Worm (Caenorhabditis elegans) whole organism, late embryonic: ENCODE measurements around the gene sql-1.

ENCODE experiments used
- C08G9.2 ChIP-seq: sonication (generic microtip); optimal IDR thresholded peaks from 2 replicates; lab custom pipeline; 2016; ENCODE audit warnings: mild to moderate bottlenecking, missing genetic modification characterization, moderate library complexity, missing compliant biosample characterization
- F13H6.1 ChIP-seq: sonication (generic microtip); optimal IDR thresholded peaks from 2 replicates; lab custom pipeline; 2016; ENCODE audit warnings: missing genetic modification characterization, missing compliant biosample characterization
- T23F11.4 ChIP-seq: fragments of 200-800 bp; sonication (Bioruptor generic); optimal IDR thresholded peaks from 2 replicates; lab custom pipeline; 2018; ENCODE audit warnings: mild to moderate bottlenecking, missing genetic modification characterization, missing compliant biosample characterization
- ahr-1 ChIP-seq: sonication (generic microtip); optimal IDR thresholded peaks from 2 replicates; lab custom pipeline; 2016; ENCODE audit warnings: missing genetic modification characterization, missing compliant biosample characterization
- ceh-18 ChIP-seq: sonication (generic microtip); optimal IDR thresholded peaks from 2 replicates; lab custom pipeline; 2016; ENCODE audit warnings: missing genetic modification characterization, missing compliant biosample characterization
- ceh-19 ChIP-seq: fragments of 200-800 bp; sonication (Bioruptor generic); optimal IDR thresholded peaks from 2 replicates; lab custom pipeline; 2018; ENCODE audit warnings: mild to moderate bottlenecking, missing genetic modification characterization, missing compliant biosample characterization
- ceh-22 ChIP-seq: sonication (generic microtip); optimal IDR thresholded peaks from 2 replicates; lab custom pipeline; 2017; ENCODE audit warnings: missing biosample characterization, missing genetic modification characterization
- ceh-31 ChIP-seq: sonication (generic microtip); optimal IDR thresholded peaks from 2 replicates; lab custom pipeline; 2016; ENCODE audit warnings: missing genetic modification characterization, missing compliant biosample characterization
- ceh-34 ChIP-seq: sonication (generic microtip); optimal IDR thresholded peaks from 2 replicates; lab custom pipeline; 2016; ENCODE audit warnings: mild to moderate bottlenecking, missing genetic modification characterization, missing compliant biosample characterization
- ceh-6 ChIP-seq: fragments of 200-800 bp; sonication (Bioruptor generic); optimal IDR thresholded peaks from 2 replicates; lab custom pipeline; 2018; ENCODE audit warnings: mild to moderate bottlenecking, missing genetic modification characterization, missing compliant biosample characterization
- che-1 ChIP-seq: sonication (generic microtip); optimal IDR thresholded peaks from 2 replicates; lab custom pipeline; 2016; ENCODE audit warnings: mild to moderate bottlenecking, missing genetic modification characterization, missing compliant biosample characterization
- dmd-4 ChIP-seq: sonication (generic microtip); optimal IDR thresholded peaks from 2 replicates; lab custom pipeline; 2016; ENCODE audit warnings: borderline replicate concordance, missing genetic modification characterization, missing compliant biosample characterization
- dve-1 ChIP-seq: sonication (generic microtip); optimal IDR thresholded peaks from 2 replicates; lab custom pipeline; 2017; ENCODE audit warnings: antibody characterized with exemption, mild to moderate bottlenecking, missing genetic modification characterization, missing compliant biosample characterization
- elt-4 ChIP-seq: sonication (generic microtip); optimal IDR thresholded peaks from 2 replicates; lab custom pipeline; 2016; ENCODE audit warnings: missing genetic modification characterization, missing compliant biosample characterization
- eyg-1 ChIP-seq: sonication (generic microtip); optimal IDR thresholded peaks from 2 replicates; lab custom pipeline; 2016; ENCODE audit warnings: missing genotype, missing genetic modification characterization, missing compliant biosample characterization
- fax-1 ChIP-seq: sonication (generic microtip); optimal IDR thresholded peaks from 2 replicates; lab custom pipeline; 2016; ENCODE audit warnings: missing genotype, missing genetic modification characterization, missing compliant biosample characterization
- fkh-6 ChIP-seq: sonication (generic microtip); optimal IDR thresholded peaks from 2 replicates; lab custom pipeline; 2016; ENCODE audit warnings: missing genetic modification characterization, missing compliant biosample characterization
- gmeb-2 ChIP-seq: sonication (generic microtip); optimal IDR thresholded peaks from 2 replicates; lab custom pipeline; 2016; ENCODE audit warnings: missing genetic modification characterization, inconsistent platforms, missing compliant biosample characterization
- hlh-15 ChIP-seq: sonication (generic microtip); optimal IDR thresholded peaks from 2 replicates; lab custom pipeline; 2016; ENCODE audit warnings: missing genetic modification characterization, missing compliant biosample characterization
- hlh-30 ChIP-seq: sonication (generic microtip); optimal IDR thresholded peaks from 2 replicates; lab custom pipeline; 2017; ENCODE audit warnings: antibody characterized with exemption, missing genetic modification characterization, missing compliant biosample characterization; ENCODE audit not compliant: insufficient read depth
- hlh-6 ChIP-seq: sonication (generic microtip); optimal IDR thresholded peaks from 2 replicates; lab custom pipeline; 2016; ENCODE audit warnings: missing genotype, missing genetic modification characterization, missing compliant biosample characterization
- lim-6 ChIP-seq: sonication (generic microtip); optimal IDR thresholded peaks from 2 replicates; lab custom pipeline; 2016; ENCODE audit warnings: missing genetic modification characterization, missing compliant biosample characterization
- nfya-1 ChIP-seq: sonication (generic microtip); optimal IDR thresholded peaks from 2 replicates; lab custom pipeline; 2017; ENCODE audit warnings: missing genetic modification characterization, mild to moderate bottlenecking, missing compliant biosample characterization, antibody characterized with exemption, moderate library complexity
- nhr-232 ChIP-seq: sonication (generic microtip); optimal IDR thresholded peaks from 2 replicates; lab custom pipeline; 2016; ENCODE audit warnings: missing genetic modification characterization, missing compliant biosample characterization
- npax-4 ChIP-seq: sonication (generic microtip); optimal IDR thresholded peaks from 2 replicates; lab custom pipeline; 2016; ENCODE audit warnings: missing genetic modification characterization, missing compliant biosample characterization
- odd-2 ChIP-seq: sonication (generic microtip); optimal IDR thresholded peaks from 2 replicates; lab custom pipeline; 2017; ENCODE audit warnings: antibody characterized with exemption, mild to moderate bottlenecking, missing genetic modification characterization, missing compliant biosample characterization
- pag-3 ChIP-seq: sonication (generic microtip); optimal IDR thresholded peaks from 2 replicates; lab custom pipeline; 2016; ENCODE audit warnings: missing compliant biosample characterization, missing genetic modification characterization, borderline replicate concordance
- pha-2 ChIP-seq: sonication (generic microtip); optimal IDR thresholded peaks from 2 replicates; lab custom pipeline; 2017; ENCODE audit warnings: mild to moderate bottlenecking, missing genetic modification characterization, missing compliant biosample characterization
- pha-4 ChIP-seq: fragments of 150-350 bp; optimal IDR thresholded peaks from 2 replicates; lab custom pipeline; 2018; ENCODE audit warnings: missing biosample characterization, missing genetic modification reagents, missing genetic modification characterization
- pros-1 ChIP-seq: fragments of 150-350 bp; optimal IDR thresholded peaks from 2 replicates; lab custom pipeline; 2014; ENCODE audit warnings: missing biosample characterization, missing genetic modification reagents, missing genetic modification characterization
- sox-4 ChIP-seq: sonication (generic microtip); optimal IDR thresholded peaks from 2 replicates; lab custom pipeline; 2017; ENCODE audit warnings: mild to moderate bottlenecking, missing genetic modification characterization, inconsistent platforms, missing compliant biosample characterization
- tbx-2 ChIP-seq: sonication (generic microtip); optimal IDR thresholded peaks from 2 replicates; lab custom pipeline; 2016; ENCODE audit warnings: missing genetic modification characterization, missing compliant biosample characterization
- tbx-7 ChIP-seq: sonication (generic microtip); optimal IDR thresholded peaks from 2 replicates; lab custom pipeline; 2016; ENCODE audit warnings: missing genotype, missing genetic modification characterization, missing compliant biosample characterization
- ttx-3 ChIP-seq: sonication (generic microtip); optimal IDR thresholded peaks from 2 replicates; lab custom pipeline; 2016; ENCODE audit warnings: missing genetic modification reagents, missing genetic modification characterization, missing compliant biosample characterization
- unc-3 ChIP-seq, 2 experiments: fragments of 200-800 bp in 1 of 2; sonication (Bioruptor generic) in 1 of 2; sonication (generic microtip) in 1 of 2; conservative IDR thresholded peaks in 1 of 2; optimal IDR thresholded peaks in 1 of 2; 2 replicates each; pipeline versions ENCODE4 v1.3.6 to Lab custom; 2016 to 2022; ENCODE audit warnings: missing compliant biosample characterization in 2 of 2, missing genetic modification characterization in 2 of 2, missing genetic modification reagents in 1 of 2
- unc-42 ChIP-seq: sonication (generic microtip); optimal IDR thresholded peaks from 2 replicates; lab custom pipeline; 2016; ENCODE audit warnings: missing genotype, missing genetic modification characterization, missing compliant biosample characterization

sql-1 gene

DNA sequence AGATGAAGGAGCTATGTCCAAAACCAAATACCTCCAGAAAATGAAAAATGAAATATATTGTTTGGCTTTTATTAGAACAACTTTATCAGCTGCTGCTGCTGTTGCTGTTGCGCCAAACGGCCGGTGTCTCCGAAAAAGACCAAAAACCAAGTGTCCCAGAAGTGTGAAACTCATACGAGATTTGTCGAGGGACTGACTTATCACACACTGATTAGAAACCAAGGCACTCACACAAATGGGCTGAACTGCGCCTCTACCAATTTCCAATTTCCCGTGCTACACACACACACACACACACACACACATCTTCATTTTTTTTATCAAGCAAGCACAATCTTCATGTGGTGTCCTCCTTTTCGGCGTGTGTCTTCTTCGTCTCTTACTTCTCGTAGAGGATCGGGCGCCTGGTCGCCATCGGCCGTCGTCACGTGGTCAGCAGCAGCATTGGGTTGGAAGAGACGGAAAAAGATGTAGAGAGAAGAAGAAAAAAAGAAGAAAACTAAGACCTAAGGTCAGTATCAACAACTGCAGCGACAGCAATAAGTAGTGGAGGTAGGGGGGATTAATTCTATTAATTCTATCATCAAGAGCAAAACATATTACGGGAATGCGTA is 68.8 kb downstream of the sql-1 start:
- TF ChIP-seq ceh-31: peak; percentile 5
- TF ChIP-seq tbx-2: no peak
- TF ChIP-seq che-1 (tag; lab: Kevin White, UChicago): no peak
- peak; percentile 82 for TF ChIP-seq hlh-30
- TF ChIP-seq F13H6.1 (tag; lab: Kevin White, UChicago): no peak
- TF ChIP-seq npax-4 (tag; lab: Kevin White, UChicago): no peak
- no peak for TF ChIP-seq pag-3
- no peak for TF ChIP-seq nfya-1 (tag; lab: Kevin White, UChicago)
- peak; percentile 53 for TF ChIP-seq unc-42
- TF ChIP-seq ceh-22 (tag; lab: Kevin White, UChicago): no peak
- no peak for TF ChIP-seq C08G9.2 (tag; lab: Kevin White, UChicago)
- TF ChIP-seq sox-4: no peak
- no peak for TF ChIP-seq lim-6 (tag; lab: Kevin White, UChicago)
- TF ChIP-seq ceh-18 (tag; lab: Kevin White, UChicago): peak; percentile 55
- no peak for TF ChIP-seq nhr-232
- TF ChIP-seq eyg-1 (tag; lab: Kevin White, UChicago): no peak
- TF ChIP-seq dve-1 (tag; lab: Kevin White, UChicago): no peak
- no peak for TF ChIP-seq pha-4

DNA sequence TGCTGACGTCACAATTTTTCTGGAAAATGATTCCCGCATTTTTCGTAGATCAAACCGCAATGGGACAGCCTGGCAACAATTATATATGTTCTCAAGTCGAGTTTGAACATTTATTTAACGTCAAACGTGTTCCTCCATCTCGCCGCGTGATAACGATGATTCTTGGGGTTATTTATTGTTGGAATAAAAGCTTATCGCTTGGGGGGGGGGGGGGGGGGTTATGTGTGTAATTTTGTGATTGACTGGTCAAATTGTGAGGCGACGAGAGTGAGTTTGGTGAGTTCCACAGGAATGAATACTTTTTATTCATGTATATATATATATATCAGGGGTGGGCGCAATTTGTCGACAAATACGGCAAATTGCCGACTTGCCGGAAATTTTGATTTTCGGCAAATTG is 69.6 kb downstream of the sql-1 start:
- TF ChIP-seq odd-2 (tag; lab: Kevin White, UChicago) (no peak), T23F11.4 (GFP tag; lab: Kevin White, UChicago) (no peak), dmd-4 (tag; lab: Kevin White, UChicago) (no peak), fax-1 (tag; lab: Kevin White, UChicago) (no peak), ceh-6 (GFP tag; lab: Kevin White, UChicago) (no peak), pros-1 (tag; lab: Kevin White, UChicago) (no peak), unc-42 (no peak), dve-1 (tag; lab: Kevin White, UChicago) (no peak), ceh-31 (no peak), gmeb-2 (tag; lab: Kevin White, UChicago) (no peak), elt-4 (no peak), nhr-232 (no peak), npax-4 (tag; lab: Kevin White, UChicago) (no peak), ceh-22 (tag; lab: Kevin White, UChicago) (no peak), fkh-6 (no peak), unc-3 (GFP tag; conservative IDR thresholded peaks at IDR 0.05; lab: Robert Waterston, UW) (no peak), unc-3 (tag; optimal IDR thresholded peaks at IDR 0.05; lab: Kevin White, UChicago) (no peak)
- TF ChIP-seq, all 69 proteins: peak for 0

DNA sequence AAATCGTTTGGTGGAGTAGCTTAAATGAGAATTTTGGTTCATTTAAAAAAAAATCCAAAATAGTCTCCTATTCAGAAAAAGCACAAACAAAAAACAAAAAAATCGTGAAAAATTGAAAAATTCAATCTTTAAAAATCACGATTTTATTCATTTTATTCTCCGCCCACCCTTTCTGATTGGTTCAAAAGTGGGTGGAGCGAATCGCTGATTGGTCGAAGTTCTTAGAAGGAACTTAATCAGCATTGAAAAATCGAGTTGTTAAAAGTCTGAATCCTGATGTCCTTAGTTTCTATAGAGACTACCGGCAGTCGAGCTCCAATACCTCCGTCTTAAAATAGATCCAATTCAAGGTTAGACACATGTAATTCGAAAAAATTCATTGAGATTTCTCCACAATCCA is 70.5 kb downstream of the sql-1 start:
- no peak for TF ChIP-seq nhr-232
- peak; percentile 47 for TF ChIP-seq nfya-1 (tag; lab: Kevin White, UChicago)
- no peak for TF ChIP-seq hlh-15 (tag; lab: Kevin White, UChicago)
- TF ChIP-seq pha-2: no peak
- no peak for TF ChIP-seq ceh-19

DNA sequence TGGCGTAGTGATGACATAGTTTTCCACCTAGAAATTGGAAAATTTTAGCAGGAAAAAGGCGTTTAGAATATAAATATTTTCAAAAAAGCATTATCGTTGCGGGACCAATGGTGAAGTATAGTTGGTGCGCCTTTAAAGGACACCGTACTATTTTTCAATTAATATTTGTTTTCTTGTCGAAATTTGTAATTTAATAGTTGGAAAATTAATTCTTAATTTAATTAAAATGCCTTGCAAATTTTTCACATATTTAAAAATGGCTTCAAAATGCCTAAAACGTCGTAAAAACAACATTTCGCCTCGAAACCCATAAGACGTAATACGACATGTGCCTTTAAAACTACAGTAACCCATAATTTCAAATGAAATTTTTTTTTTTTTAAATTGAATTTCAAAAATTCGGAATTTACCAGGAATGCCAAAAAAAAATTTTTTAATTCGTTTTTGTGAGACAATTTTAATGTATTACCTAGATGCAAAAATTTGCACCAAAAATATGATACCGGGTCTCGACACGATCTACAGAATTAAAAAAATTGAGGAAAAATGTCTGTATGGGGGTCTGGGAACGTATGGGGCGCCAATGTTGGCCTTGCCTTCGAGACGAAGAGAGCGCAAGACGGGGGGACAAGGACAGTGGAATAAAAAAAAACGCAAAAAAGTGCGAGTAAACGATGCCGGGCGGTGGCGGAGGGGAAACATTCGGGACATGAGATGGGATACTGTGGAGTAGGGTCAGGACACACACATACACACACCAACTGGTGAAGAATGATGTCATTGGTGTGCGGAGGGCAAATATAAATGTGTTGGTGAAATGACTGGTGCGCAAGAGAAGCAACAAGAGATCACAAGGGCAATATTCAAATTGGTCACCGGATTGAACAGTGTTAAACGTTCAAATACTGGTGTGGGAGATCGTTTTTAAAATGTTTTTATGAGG is 76.3 kb downstream of the sql-1 start, which contains the start of gene aakg-1:
TSS of gene aakg-1 (minus strand) at position 52 of the 943 bp plus-strand sequence.
- TF ChIP-seq ahr-1 (no peak), hlh-6 (peak; percentile 53), tbx-2 (peak; percentile 39), hlh-30 (peak; percentile 72), eyg-1 (tag; lab: Kevin White, UChicago) (peak; percentile 1), unc-3 (GFP tag; conservative IDR thresholded peaks at IDR 0.05; lab: Robert Waterston, UW) (no peak), unc-3 (tag; optimal IDR thresholded peaks at IDR 0.05; lab: Kevin White, UChicago) (no peak), nfya-1 (tag; lab: Kevin White, UChicago) (peak; percentile 12), ttx-3 (tag; lab: Kevin White, UChicago) (no peak), ceh-31 (peak; percentile 14), tbx-7 (tag; lab: Kevin White, UChicago) (no peak), ceh-34 (tag; lab: Kevin White, UChicago) (peak; percentile 3)
